Worm (Caenorhabditis elegans): Measurements from ENCODE around the gene C16E9.2.
A peak's percentile ranks its signal among the peaks of the same experiment; 100 is the strongest.

- TF ChIP-seq hpl-2 (GFP tag; optimal IDR thresholded peaks at IDR 0.05), result no peak
- TF ChIP-seq mep-1 (tag; optimal IDR thresholded peaks at IDR 0.05), result no peak
- TF ChIP-seq nhr-28 (tag; optimal IDR thresholded peaks at IDR 0.05), result no peak
- TF ChIP-seq fos-1 (tag; optimal IDR thresholded peaks at IDR 0.05), result no peak
- TF ChIP-seq nhr-12 (tag; optimal IDR thresholded peaks at IDR 0.05), result no peak
- no peak for TF ChIP-seq ama-1 (optimal IDR thresholded peaks at IDR 0.05)
- TF ChIP-seq sup-37 (GFP tag; optimal IDR thresholded peaks at IDR 0.05), result no peak
- TF ChIP-seq fkh-10 (GFP tag; optimal IDR thresholded peaks at IDR 0.05), result peak; percentile 33
- no peak for TF ChIP-seq zag-1 (tag; optimal IDR thresholded peaks at IDR 0.05)
- no peak for TF ChIP-seq ceh-82 (tag; optimal IDR thresholded peaks at IDR 0.05)
- no peak for TF ChIP-seq snpc-4 (tag; optimal IDR thresholded peaks at IDR 0.05)
- no peak for TF ChIP-seq ztf-4 (tag; optimal IDR thresholded peaks at IDR 0.05)
- no peak for TF ChIP-seq egl-27 (tag; optimal IDR thresholded peaks at IDR 0.05)
These were observed 23.4 kb downstream of the C16E9.2 start for ce11 chrX:6958914-6959313.
